Worm (Caenorhabditis elegans) whole organism, L3 larva: Measurements from ENCODE around the gene B0024.15.

ENCODE experiments used
- R02D3.7 ChIP-seq: fragments of 150-350 bp; optimal IDR thresholded peaks from 2 replicates; lab custom pipeline; 2014; ENCODE audit warnings: missing biosample characterization, missing genetic modification characterization
- aly-2 ChIP-seq: fragments of 150-350 bp; optimal IDR thresholded peaks from 2 replicates; lab custom pipeline; 2014; ENCODE audit warnings: missing biosample characterization, missing genetic modification characterization
- ama-1 ChIP-seq: fragments of 150-350 bp; optimal IDR thresholded peaks from 2 replicates; lab custom pipeline; 2018
- ceh-16 ChIP-seq: sonication (generic microtip); optimal IDR thresholded peaks from 2 replicates; lab custom pipeline; 2017; ENCODE audit warnings: missing biosample characterization, missing genetic modification characterization
- ceh-28 ChIP-seq: fragments of 150-350 bp; optimal IDR thresholded peaks from 2 replicates; lab custom pipeline; 2014; ENCODE audit warnings: missing biosample characterization, missing genetic modification reagents, missing genetic modification characterization
- ceh-9 ChIP-seq: sonication (generic microtip); optimal IDR thresholded peaks from 2 replicates; lab custom pipeline; 2018; ENCODE audit warnings: missing biosample characterization, missing genetic modification characterization
- egl-27 ChIP-seq: sonication (generic microtip); optimal IDR thresholded peaks from 4 replicates; lab custom pipeline; 2017; ENCODE audit warnings: missing biosample characterization, missing genetic modification reagents, missing genetic modification characterization
- egl-5 ChIP-seq: fragments of 150-350 bp; optimal IDR thresholded peaks from 2 replicates; lab custom pipeline; 2017; ENCODE audit warnings: missing biosample characterization, missing genetic modification reagents, missing genetic modification characterization, inconsistent platforms
- elt-1 ChIP-seq: fragments of 150-350 bp; optimal IDR thresholded peaks from 2 replicates; lab custom pipeline; 2014; ENCODE audit warnings: missing biosample characterization, missing genetic modification characterization
- elt-2 ChIP-seq: sonication (generic microtip); optimal IDR thresholded peaks from 2 replicates; lab custom pipeline; 2016; ENCODE audit warnings: missing genetic modification reagents, mild to moderate bottlenecking, missing genetic modification characterization, missing compliant biosample characterization
- eor-1 ChIP-seq, 2 experiments: fragments of 150-350 bp; optimal IDR thresholded peaks; 2 replicates each; lab custom pipeline; 2014 to 2018; ENCODE audit warnings: missing biosample characterization in 2 of 2, missing genetic modification characterization in 2 of 2
- fkh-10 ChIP-seq: sonication (generic microtip); optimal IDR thresholded peaks from 2 replicates; lab custom pipeline; 2017; ENCODE audit warnings: missing biosample characterization, missing genetic modification reagents, missing genetic modification characterization
- fkh-2 ChIP-seq: fragments of 150-350 bp; optimal IDR thresholded peaks from 2 replicates; lab custom pipeline; 2014; ENCODE audit warnings: missing biosample characterization, missing genetic modification reagents, missing genetic modification characterization
- jun-1 ChIP-seq: fragments of 150-350 bp; optimal IDR thresholded peaks from 2 replicates; lab custom pipeline; 2014; ENCODE audit warnings: missing biosample characterization, missing genetic modification reagents, missing genetic modification characterization
- lin-15B ChIP-seq: fragments of 150-350 bp; optimal IDR thresholded peaks from 2 replicates; lab custom pipeline; 2014; ENCODE audit warnings: missing biosample characterization, missing genetic modification characterization
- lin-39 ChIP-seq: fragments of 150-350 bp; optimal IDR thresholded peaks from 2 replicates; lab custom pipeline; 2018; ENCODE audit warnings: missing biosample characterization, missing genetic modification reagents, missing genetic modification characterization
- lsy-12 ChIP-seq: sonication (generic microtip); optimal IDR thresholded peaks from 2 replicates; lab custom pipeline; 2016; ENCODE audit warnings: mild to moderate bottlenecking, missing genetic modification characterization, missing compliant biosample characterization
- mdl-1 ChIP-seq: fragments of 150-350 bp; optimal IDR thresholded peaks from 2 replicates; lab custom pipeline; 2014; ENCODE audit warnings: missing biosample characterization, missing genetic modification characterization
- nfya-1 ChIP-seq: sonication (generic microtip); optimal IDR thresholded peaks from 2 replicates; lab custom pipeline; 2017; ENCODE audit warnings: missing genetic modification characterization, mild to moderate bottlenecking, missing compliant biosample characterization, antibody characterized with exemption, moderate library complexity; ENCODE audit not compliant: insufficient read depth
- nhr-11 ChIP-seq: fragments of 150-350 bp; optimal IDR thresholded peaks from 2 replicates; lab custom pipeline; 2014; ENCODE audit warnings: missing biosample characterization, missing genetic modification characterization
- nhr-12 ChIP-seq: fragments of 150-350 bp; optimal IDR thresholded peaks from 2 replicates; lab custom pipeline; 2014; ENCODE audit warnings: missing biosample characterization, missing genetic modification characterization
- nhr-237 ChIP-seq: fragments of 150-350 bp; optimal IDR thresholded peaks from 2 replicates; lab custom pipeline; 2014; ENCODE audit warnings: missing biosample characterization, missing genetic modification characterization
- nhr-25 ChIP-seq: sonication (generic microtip); optimal IDR thresholded peaks from 2 replicates; lab custom pipeline; 2017; ENCODE audit warnings: missing biosample characterization, missing genetic modification characterization
- nhr-28 ChIP-seq: fragments of 150-350 bp; optimal IDR thresholded peaks from 2 replicates; lab custom pipeline; 2014; ENCODE audit warnings: missing biosample characterization, missing genetic modification characterization
- nhr-43 ChIP-seq: sonication (generic microtip); optimal IDR thresholded peaks from 2 replicates; lab custom pipeline; 2016; ENCODE audit warnings: mild to moderate bottlenecking, missing genetic modification characterization, missing compliant biosample characterization; ENCODE audit not compliant: poor library complexity, severe bottlenecking
- nhr-67 ChIP-seq: fragments of 150-350 bp; optimal IDR thresholded peaks from 2 replicates; lab custom pipeline; 2014; ENCODE audit warnings: missing biosample characterization, missing genetic modification characterization
- nhr-77 ChIP-seq: fragments of 150-350 bp; optimal IDR thresholded peaks from 2 replicates; lab custom pipeline; 2014; ENCODE audit warnings: missing biosample characterization, missing genetic modification characterization
- pha-4 ChIP-seq: fragments of 150-350 bp; optimal IDR thresholded peaks from 2 replicates; lab custom pipeline; 2014; ENCODE audit warnings: missing biosample characterization, missing genetic modification reagents, missing genetic modification characterization
- pqm-1 ChIP-seq: fragments of 150-350 bp; optimal IDR thresholded peaks from 2 replicates; lab custom pipeline; 2017; ENCODE audit warnings: missing biosample characterization, missing genetic modification characterization, inconsistent platforms
- sea-2 ChIP-seq: fragments of 150-350 bp; sonication (generic microtip); optimal IDR thresholded peaks from 4 replicates; lab custom pipeline; 2014; ENCODE audit warnings: missing biosample characterization, missing genetic modification reagents, missing genetic modification characterization
- skn-1 ChIP-seq: fragments of 150-350 bp; optimal IDR thresholded peaks from 2 replicates; lab custom pipeline; 2014; ENCODE audit warnings: missing biosample characterization, missing genetic modification characterization
- snpc-4 ChIP-seq: fragments of 150-350 bp; optimal IDR thresholded peaks from 2 replicates; lab custom pipeline; 2014; ENCODE audit warnings: missing biosample characterization, missing genetic modification characterization
- tbx-2 ChIP-seq: sonication (generic microtip); optimal IDR thresholded peaks from 2 replicates; lab custom pipeline; 2016; ENCODE audit warnings: mild to moderate bottlenecking, missing genetic modification characterization, missing compliant biosample characterization
- unc-62 ChIP-seq: fragments of 150-350 bp; sonication (generic microtip); optimal IDR thresholded peaks from 4 replicates; lab custom pipeline; 2014; ENCODE audit warnings: missing biosample characterization, missing genetic modification reagents, missing genetic modification characterization
- ztf-4 ChIP-seq: fragments of 150-350 bp; optimal IDR thresholded peaks from 2 replicates; lab custom pipeline; 2014; ENCODE audit warnings: missing biosample characterization, missing genetic modification characterization

B0024.15 gene

ce11 chrV:10289743-10290142 lies at the start of gene B0024.15:
Gene B0024.15 (plus strand): TSS chrV:10290043.
- no peak for TF ChIP-seq sea-2 (GFP tag; lab: Kevin White, UChicago)
- no peak for TF ChIP-seq elt-2 (tag; lab: Kevin White, UChicago)
- TF ChIP-seq, all 47 proteins: peak for 0

- TF ChIP-seq nhr-12 (tag; lab: Kevin White, UChicago) (no peak), ama-1 (no peak), fkh-2 (tag; lab: Kevin White, UChicago) (no peak), pha-4 (tag; lab: Kevin White, UChicago) (no peak), ztf-4 (tag; lab: Kevin White, UChicago) (no peak), tbx-2 (tag; lab: Kevin White, UChicago) (no peak), eor-1 (tag; optimal IDR thresholded peaks at IDR 0.05; lab: Kevin White, UChicago) (no peak), snpc-4 (no peak), nhr-67 (tag; lab: Kevin White, UChicago) (no peak), nhr-11 (tag; lab: Kevin White, UChicago) (no peak), aly-2 (tag; lab: Kevin White, UChicago) (no peak), nhr-77 (tag; lab: Kevin White, UChicago) (no peak), R02D3.7 (tag; lab: Kevin White, UChicago) (no peak), pqm-1 (tag; lab: Kevin White, UChicago) (no peak), ceh-28 (no peak), elt-1 (tag; lab: Kevin White, UChicago) (no peak)
- TF ChIP-seq, all 47 proteins: peak for 0
These were observed 48.6 kb upstream of the B0024.15 start, which contains the start of the genes C12D8.21 and col-148 for ce11 chrV:10241121-10241803. Gene C12D8.21 (minus strand): TSS chrV:10241188. Gene col-148 (plus strand): TSS chrV:10241753.

ce11 chrV:10243105-10243504 lies 46.7 kb upstream of the B0024.15 start, which contains the start of gene C12D8.9:
Gene C12D8.9 (minus strand): TSS chrV:10243205.
- TF ChIP-seq unc-62 (no peak), ceh-9 (tag; lab: Kevin White, UChicago) (no peak), lsy-12 (tag; lab: Kevin White, UChicago) (no peak), R02D3.7 (tag; lab: Kevin White, UChicago) (no peak), jun-1 (tag; lab: Kevin White, UChicago) (no peak), skn-1 (tag; lab: Kevin White, UChicago) (no peak), fkh-10 (GFP tag; lab: Kevin White, UChicago) (no peak), eor-1 (tag; optimal IDR thresholded peaks at IDR 0.05; lab: Kevin White, UChicago) (no peak), nhr-237 (tag; lab: Kevin White, UChicago) (no peak), egl-27 (no peak), nhr-67 (tag; lab: Kevin White, UChicago) (no peak)
- TF ChIP-seq, all 47 proteins: peak for 0

ce11 chrV:10244018-10244720 lies 45.7 kb upstream of the B0024.15 start:
- TF ChIP-seq elt-2 (tag; lab: Kevin White, UChicago): peak; percentile 68
- TF ChIP-seq pqm-1 (tag; lab: Kevin White, UChicago): peak; percentile 2
- TF ChIP-seq jun-1 (tag; lab: Kevin White, UChicago): no peak

- TF ChIP-seq jun-1 (tag; lab: Kevin White, UChicago) (no peak), elt-2 (tag; lab: Kevin White, UChicago) (peak; percentile 38), nhr-28 (tag; lab: Kevin White, UChicago) (no peak), pqm-1 (tag; lab: Kevin White, UChicago) (peak; percentile 30), pha-4 (tag; lab: Kevin White, UChicago) (peak; percentile 90)
These were observed 44.2 kb upstream of the B0024.15 start for ce11 chrV:10245615-10246014.

ce11 chrV:10246443-10246885 lies 43.4 kb upstream of the B0024.15 start:
- TF ChIP-seq nhr-25 (no peak), nfya-1 (tag; lab: Kevin White, UChicago) (peak; percentile 66), pha-4 (tag; lab: Kevin White, UChicago) (peak; percentile 79), lin-39 (tag; lab: Kevin White, UChicago) (peak; percentile 94), nhr-28 (tag; lab: Kevin White, UChicago) (no peak), snpc-4 (peak; percentile 18), mdl-1 (tag; lab: Kevin White, UChicago) (peak; percentile 89), ceh-28 (no peak), fkh-10 (GFP tag; lab: Kevin White, UChicago) (peak; percentile 57), lin-15B (peak; percentile 34), egl-5 (tag; lab: Kevin White, UChicago) (peak; percentile 62), eor-1 (tag; optimal IDR thresholded peaks at IDR 0.05; lab: Kevin White, UChicago) (no peak), nhr-43 (no peak), ceh-16 (tag; lab: Kevin White, UChicago) (no peak)
